Worm (Caenorhabditis elegans) whole organism, L1 larva: Measurements from ENCODE around the gene C55A6.1.

ENCODE experiments used
- aha-1 ChIP-seq: fragments of 150-350 bp; optimal IDR thresholded peaks from 2 replicates; lab custom pipeline; 2014; ENCODE audit warnings: missing biosample characterization, missing genetic modification characterization
- pqm-1 ChIP-seq: sonication (generic microtip); optimal IDR thresholded peaks from 3 replicates; lab custom pipeline; 2017; ENCODE audit warnings: missing biosample characterization, missing genetic modification characterization

ce11 chrV:11517789-11518188 is 13.0 kb upstream of the C55A6.1 start, which contains the start of gene C55A6.4:
- no peak for TF ChIP-seq pqm-1 (tag; lab: Kevin White, UChicago)
- no peak for TF ChIP-seq aha-1
